Worm (Caenorhabditis elegans) whole organism, early embryonic: ENCODE data around the gene ampd-1.

Source experiments
- B0310.2 ChIP-seq: sonication (generic microtip); optimal IDR thresholded peaks from 2 replicates; lab custom pipeline; 2016; ENCODE audit warnings: mild to moderate bottlenecking, missing genetic modification characterization, missing compliant biosample characterization
- aly-1 ChIP-seq: sonication (generic microtip); optimal IDR thresholded peaks from 2 replicates; lab custom pipeline; 2016; ENCODE audit warnings: missing genetic modification characterization, missing compliant biosample characterization
- ama-1 ChIP-seq: fragments of 150-350 bp; optimal IDR thresholded peaks from 2 replicates; lab custom pipeline; 2014
- ceh-13 ChIP-seq: fragments of 200-800 bp; sonication (Bioruptor generic); optimal IDR thresholded peaks from 2 replicates; lab custom pipeline; 2018; ENCODE audit warnings: mild to moderate bottlenecking, missing genetic modification characterization, missing compliant biosample characterization
- ets-7 ChIP-seq: sonication (generic microtip); optimal IDR thresholded peaks from 2 replicates; lab custom pipeline; 2016; ENCODE audit warnings: missing genotype, missing genetic modification characterization, missing compliant biosample characterization
- flt-1 ChIP-seq: fragments of 200-800 bp; sonication (Bioruptor generic); IDR thresholded peaks from 2 replicates; pipeline ENCODE4 v1.3.6; 2022; ENCODE audit warnings: missing genetic modification characterization, missing compliant biosample characterization
- hmbx-1 ChIP-seq: sonication (generic microtip); optimal IDR thresholded peaks from 2 replicates; lab custom pipeline; 2016; ENCODE audit warnings: mild to moderate bottlenecking, missing genetic modification characterization, missing compliant biosample characterization
- hmg-4 ChIP-seq: fragments of 200-800 bp; sonication (Bioruptor generic); optimal IDR thresholded peaks from 2 replicates; lab custom pipeline; 2018; ENCODE audit warnings: mild to moderate bottlenecking, missing genetic modification characterization, missing compliant biosample characterization
- pes-1 ChIP-seq: fragments of 200-800 bp; sonication (Bioruptor generic); IDR thresholded peaks from 2 replicates; pipeline ENCODE4 v1.3.6; 2022; ENCODE audit warnings: missing genetic modification reagents, missing genetic modification characterization, missing compliant biosample characterization
- sea-1 ChIP-seq: fragments of 200-800 bp; sonication (Bioruptor generic); conservative IDR thresholded peaks from 2 replicates; pipeline ENCODE4 v1.3.6; 2022; ENCODE audit warnings: missing genetic modification characterization, missing compliant biosample characterization
- tbx-11 ChIP-seq: fragments of 200-800 bp; sonication (Bioruptor generic); IDR thresholded peaks from 2 replicates; pipeline ENCODE4 v1.3.6; 2022; ENCODE audit warnings: missing genetic modification characterization, missing compliant biosample characterization
- tra-4 ChIP-seq: sonication (generic microtip); optimal IDR thresholded peaks from 2 replicates; lab custom pipeline; 2017; ENCODE audit warnings: missing genetic modification characterization, missing compliant biosample characterization

DNA sequence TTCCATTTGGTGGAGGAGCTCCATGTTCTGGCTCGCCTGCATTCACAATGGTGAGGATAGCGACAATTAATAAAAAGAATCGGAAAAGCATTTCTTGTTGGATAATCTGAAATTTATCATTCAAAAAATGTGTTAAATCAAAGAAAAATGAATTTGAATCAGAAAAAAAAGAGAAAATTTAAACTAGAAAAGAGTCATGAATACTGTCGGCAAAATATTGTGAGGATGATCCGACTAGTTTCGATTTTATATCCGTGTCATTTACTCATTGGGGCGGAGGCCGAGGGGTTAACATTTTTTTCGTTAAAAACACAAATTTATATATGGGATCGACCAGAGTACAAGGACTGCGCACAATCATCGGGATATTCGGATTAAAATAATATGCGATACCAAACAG lies 25.2 kb upstream of the ampd-1 start, which contains the start of gene C27D6.12:
- TF ChIP-seq ama-1 (lab: Kevin White, UChicago) (no peak), flt-1 (GFP tag; lab: Robert Waterston, UW) (no peak), pes-1 (GFP tag; lab: Robert Waterston, UW) (no peak), aly-1 (tag; lab: Kevin White, UChicago) (no peak), tra-4 (tag; lab: Kevin White, UChicago) (no peak), ets-7 (no peak), B0310.2 (tag; lab: Kevin White, UChicago) (no peak), sea-1 (no peak), tbx-11 (GFP tag; lab: Robert Waterston, UW) (no peak), hmg-4 (GFP tag; lab: Kevin White, UChicago) (no peak), hmbx-1 (tag; lab: Kevin White, UChicago) (no peak), ceh-13 (GFP tag; lab: Kevin White, UChicago) (no peak)
